Fruit fly (Drosophila melanogaster) whole organism, embryonic: Measurements from ENCODE around the gene Vps26.
A peak's percentile ranks its signal among the peaks of the same experiment; 100 is the strongest.

Experiments
- Atf6 ChIP-seq: fragments of 200-800 bp; sonication (Bioruptor generic); IDR thresholded peaks from 2 replicates; pipeline ENCODE4 v1.3.6; 2022; ENCODE audit warnings: missing biosample characterization, missing genetic modification characterization
- B-H2 ChIP-seq: fragments of 200-800 bp; sonication (Bioruptor generic); optimal IDR thresholded peaks from 2 replicates; lab custom pipeline; 2018; ENCODE audit warnings: missing biosample characterization, mild to moderate bottlenecking, missing genetic modification characterization
- BEAF-32 ChIP-seq: fragments of 200-800 bp; sonication (Bioruptor generic); optimal IDR thresholded peaks from 3 replicates; lab custom pipeline; 2017; ENCODE audit warnings: missing biosample characterization, missing genetic modification characterization, mild to moderate bottlenecking, moderate library complexity, missing genetic modification reagents
- CG10147 ChIP-seq: fragments of 200-800 bp; sonication (Bioruptor generic); optimal IDR thresholded peaks from 2 replicates; lab custom pipeline; 2019; ENCODE audit warnings: missing biosample characterization, mild to moderate bottlenecking, missing genetic modification characterization, moderate library complexity
- CG10209 ChIP-seq: fragments of 200-800 bp; sonication (Bioruptor generic); optimal IDR thresholded peaks from 3 replicates; lab custom pipeline; 2017; ENCODE audit warnings: missing biosample characterization, mild to moderate bottlenecking, missing genetic modification characterization, missing genetic modification reagents
- CG10565 ChIP-seq: fragments of 200-800 bp; sonication (Bioruptor generic); optimal IDR thresholded peaks from 3 replicates; lab custom pipeline; 2016; ENCODE audit warnings: missing biosample characterization, mild to moderate bottlenecking, missing genetic modification characterization
- CG11093 ChIP-seq: fragments of 200-800 bp; sonication (Bioruptor generic); IDR thresholded peaks from 3 replicates; pipeline ENCODE4 v1.3.6; 2022; ENCODE audit warnings: missing biosample characterization, missing genetic modification characterization
- CG12942 ChIP-seq: fragments of 200-800 bp; sonication (Bioruptor generic); optimal IDR thresholded peaks from 3 replicates; lab custom pipeline; 2016; ENCODE audit warnings: missing biosample characterization, missing genetic modification characterization
- CG16863 ChIP-seq: fragments of 200-800 bp; sonication (Bioruptor generic); optimal IDR thresholded peaks from 3 replicates; lab custom pipeline; 2016; ENCODE audit warnings: missing biosample characterization, missing genetic modification characterization
- CG17328 ChIP-seq: fragments of 200-800 bp; sonication (Bioruptor generic); IDR thresholded peaks from 2 replicates; pipeline ENCODE4 v1.3.6; 2022; ENCODE audit warnings: missing biosample characterization, missing genetic modification characterization
- CG17359 ChIP-seq: fragments of 200-800 bp; sonication (Bioruptor generic); optimal IDR thresholded peaks from 3 replicates; lab custom pipeline; 2018; ENCODE audit warnings: missing biosample characterization, mild to moderate bottlenecking, missing genetic modification characterization, moderate library complexity
- CG30020 ChIP-seq: fragments of 200-800 bp; optimal IDR thresholded peaks from 2 replicates; lab custom pipeline; 2019; ENCODE audit warnings: missing biosample characterization, mild to moderate bottlenecking, missing genetic modification characterization, moderate library complexity
- CG31441 ChIP-seq: fragments of 200-800 bp; sonication (Bioruptor generic); IDR thresholded peaks from 2 replicates; pipeline ENCODE4 v1.3.6; 2022; ENCODE audit warnings: missing biosample characterization, missing genetic modification characterization
- CG4282 ChIP-seq: fragments of 200-800 bp; sonication (Bioruptor generic); optimal IDR thresholded peaks from 2 replicates; lab custom pipeline; 2016; ENCODE audit warnings: missing biosample characterization, missing genetic modification characterization
- CG4617 ChIP-seq: fragments of 200-800 bp; sonication (Bioruptor generic); optimal IDR thresholded peaks from 3 replicates; lab custom pipeline; 2016; ENCODE audit warnings: missing biosample characterization, missing genetic modification characterization, borderline replicate concordance
- CG5180 ChIP-seq: fragments of 200-800 bp; sonication (Bioruptor generic); optimal IDR thresholded peaks from 3 replicates; lab custom pipeline; 2017; ENCODE audit warnings: missing biosample characterization, missing genetic modification characterization, mild to moderate bottlenecking, moderate library complexity, missing genetic modification reagents
- CG5953 ChIP-seq: fragments of 200-800 bp; sonication (Bioruptor generic); IDR thresholded peaks from 2 replicates; pipeline ENCODE4 v1.3.6; 2022; ENCODE audit warnings: missing biosample characterization, missing genetic modification characterization
- CG6654 ChIP-seq: fragments of 200-800 bp; sonication (Bioruptor generic); optimal IDR thresholded peaks from 2 replicates; lab custom pipeline; 2017; ENCODE audit warnings: missing biosample characterization, mild to moderate bottlenecking, missing genetic modification characterization
- CG6791 ChIP-seq: fragments of 200-800 bp; sonication (Bioruptor generic); IDR thresholded peaks from 3 replicates; pipeline ENCODE4 v1.3.6; 2022; ENCODE audit warnings: missing biosample characterization, missing genetic modification characterization; ENCODE audit not compliant: partially characterized antibody
- Deaf1 ChIP-seq: fragments of 200-800 bp; optimal IDR thresholded peaks from 3 replicates; lab custom pipeline; 2019; ENCODE audit warnings: missing biosample characterization, mild to moderate bottlenecking, missing genetic modification characterization, moderate library complexity
- Ets97D ChIP-seq: fragments of 200-800 bp; sonication (Bioruptor generic); optimal IDR thresholded peaks from 3 replicates; lab custom pipeline; 2016; ENCODE audit warnings: missing biosample characterization, missing genetic modification characterization
- HLH3B ChIP-seq: fragments of 200-800 bp; sonication (Bioruptor generic); IDR thresholded peaks from 2 replicates; pipeline ENCODE4 v1.3.6; 2022; ENCODE audit warnings: missing biosample characterization, missing genetic modification characterization
- HLH4C ChIP-seq: fragments of 200-800 bp; sonication (Bioruptor generic); IDR thresholded peaks from 3 replicates; pipeline ENCODE4 v1.3.6; 2022; ENCODE audit warnings: missing biosample characterization, missing genetic modification characterization; ENCODE audit not compliant: partially characterized antibody
- Hmx ChIP-seq: fragments of 200-800 bp; sonication (Bioruptor generic); optimal IDR thresholded peaks from 2 replicates; lab custom pipeline; 2016; ENCODE audit warnings: missing biosample characterization, missing genetic modification characterization
- Jarid2 ChIP-seq: fragments of 200-800 bp; sonication (Bioruptor generic); optimal IDR thresholded peaks from 3 replicates; lab custom pipeline; 2017; ENCODE audit warnings: mild to moderate bottlenecking, missing biosample characterization, missing genetic modification reagents, missing genetic modification characterization
- Neu2 ChIP-seq: fragments of 200-800 bp; sonication (Bioruptor generic); optimal IDR thresholded peaks from 3 replicates; lab custom pipeline; 2016; ENCODE audit warnings: missing biosample characterization, missing genetic modification characterization, borderline replicate concordance
- Oaz ChIP-seq: fragments of 200-800 bp; sonication (Bioruptor generic); IDR thresholded peaks from 2 replicates; pipeline ENCODE4 v1.3.6; 2022; ENCODE audit warnings: missing biosample characterization, missing genetic modification characterization
- Opbp ChIP-seq: fragments of 200-800 bp; sonication (Bioruptor generic); IDR thresholded peaks from 3 replicates; pipeline ENCODE4 v1.3.6; 2022; ENCODE audit warnings: missing biosample characterization, missing genetic modification characterization; ENCODE audit not compliant: partially characterized antibody
- Usf ChIP-seq: fragments of 200-800 bp; sonication (Bioruptor generic); optimal IDR thresholded peaks from 2 replicates; lab custom pipeline; 2017; ENCODE audit warnings: missing genotype, missing biosample characterization, missing genetic modification characterization
- amos ChIP-seq: fragments of 200-800 bp; sonication (Bioruptor generic); IDR thresholded peaks from 2 replicates; pipeline ENCODE4 v1.3.6; 2022; ENCODE audit warnings: missing biosample characterization, missing genetic modification characterization; ENCODE audit not compliant: partially characterized antibody
- crp ChIP-seq, 2 experiments: fragments of 200-800 bp; sonication (Bioruptor generic); optimal IDR thresholded peaks; 2 replicates in 1 of 2; 3 replicates in 1 of 2; lab custom pipeline; 2017; ENCODE audit warnings: missing biosample characterization in 2 of 2, missing genetic modification characterization in 2 of 2, mild to moderate bottlenecking in 1 of 2, moderate library complexity in 1 of 2
- en ChIP-seq: fragments of 200-800 bp; sonication (Bioruptor generic); optimal IDR thresholded peaks from 2 replicates; lab custom pipeline; 2016; ENCODE audit warnings: missing biosample characterization, missing genetic modification characterization
- ewg ChIP-seq: fragments of 200-800 bp; sonication (Bioruptor generic); optimal IDR thresholded peaks from 3 replicates; lab custom pipeline; 2017; ENCODE audit warnings: mild to moderate bottlenecking, missing biosample characterization, missing genetic modification reagents, missing genetic modification characterization
- fd102C ChIP-seq: fragments of 200-800 bp; sonication (Bioruptor generic); optimal IDR thresholded peaks from 2 replicates; lab custom pipeline; 2018; ENCODE audit warnings: missing biosample characterization, mild to moderate bottlenecking, missing genetic modification characterization, moderate library complexity
- fu2 ChIP-seq: fragments of 200-800 bp; sonication (Bioruptor generic); optimal IDR thresholded peaks from 2 replicates; lab custom pipeline; 2016; ENCODE audit warnings: missing biosample characterization, missing genetic modification characterization
- gcm2 ChIP-seq: fragments of 200-800 bp; sonication (Bioruptor generic); optimal IDR thresholded peaks from 2 replicates; lab custom pipeline; 2016; ENCODE audit warnings: missing biosample characterization, missing genetic modification characterization
- gfzf ChIP-seq: fragments of 200-800 bp; sonication (Bioruptor generic); optimal IDR thresholded peaks from 2 replicates; lab custom pipeline; 2016; ENCODE audit warnings: missing biosample characterization, mild to moderate bottlenecking, missing genetic modification characterization, moderate library complexity
- ham ChIP-seq: fragments of 200-800 bp; sonication (Bioruptor generic); IDR thresholded peaks from 2 replicates; pipeline ENCODE4 v1.3.6; 2022; ENCODE audit warnings: missing biosample characterization, missing genetic modification characterization
- inv ChIP-seq: fragments of 200-800 bp; sonication (Bioruptor generic); IDR thresholded peaks from 2 replicates; pipeline ENCODE4 v1.3.6; 2022; ENCODE audit warnings: missing biosample characterization, missing genetic modification characterization; ENCODE audit not compliant: partially characterized antibody
- jumu ChIP-seq: fragments of 200-800 bp; sonication (Bioruptor generic); optimal IDR thresholded peaks from 3 replicates; lab custom pipeline; 2016; ENCODE audit warnings: missing biosample characterization, missing genetic modification characterization
- maf-S ChIP-seq: fragments of 200-800 bp; sonication (Bioruptor generic); optimal IDR thresholded peaks from 2 replicates; lab custom pipeline; 2016; ENCODE audit warnings: missing biosample characterization, missing genetic modification characterization
- mirr ChIP-seq: fragments of 200-800 bp; sonication (Bioruptor generic); optimal IDR thresholded peaks from 3 replicates; lab custom pipeline; 2018; ENCODE audit warnings: missing biosample characterization, mild to moderate bottlenecking, missing genetic modification characterization
- pnt ChIP-seq: fragments of 200-800 bp; sonication (Bioruptor generic); optimal IDR thresholded peaks from 3 replicates; lab custom pipeline; 2016; ENCODE audit warnings: missing biosample characterization, missing genetic modification characterization
- sens-2 ChIP-seq: fragments of 200-800 bp; sonication (Bioruptor generic); IDR thresholded peaks from 2 replicates; pipeline ENCODE4 v1.3.6; 2022; ENCODE audit warnings: missing biosample characterization, missing genetic modification characterization
- shn ChIP-seq: fragments of 200-800 bp; sonication (Bioruptor generic); optimal IDR thresholded peaks from 3 replicates; lab custom pipeline; 2016; ENCODE audit warnings: missing biosample characterization, missing genetic modification characterization
- sob ChIP-seq: fragments of 200-800 bp; sonication (Bioruptor generic); IDR thresholded peaks from 2 replicates; pipeline ENCODE4 v1.3.6; 2022; ENCODE audit warnings: missing biosample characterization, missing genetic modification characterization
- sug ChIP-seq: fragments of 200-800 bp; optimal IDR thresholded peaks from 2 replicates; lab custom pipeline; 2019; ENCODE audit warnings: missing biosample characterization, mild to moderate bottlenecking, missing genetic modification characterization, moderate library complexity
- twi ChIP-seq: fragments of 200-800 bp; optimal IDR thresholded peaks from 2 replicates; lab custom pipeline; 2019; ENCODE audit warnings: missing biosample characterization, mild to moderate bottlenecking, missing genetic modification characterization, moderate library complexity
- unpg ChIP-seq: fragments of 200-800 bp; sonication (Bioruptor generic); optimal IDR thresholded peaks from 3 replicates; lab custom pipeline; 2018; ENCODE audit warnings: missing biosample characterization, mild to moderate bottlenecking, missing genetic modification characterization, moderate library complexity
- vnd ChIP-seq: fragments of 200-800 bp; sonication (Bioruptor generic); IDR thresholded peaks from 3 replicates; pipeline ENCODE4 v1.3.6; 2022; ENCODE audit warnings: missing biosample characterization, missing genetic modification characterization; ENCODE audit not compliant: partially characterized antibody

Gene Vps26

dm6 chrX:1849914-1850313 lies 23.7 kb upstream of the Vps26 start (continued):
- TF ChIP-seq inv, result no peak
- TF ChIP-seq maf-S (GFP tag; lab: Kevin White, UChicago), result peak; percentile 68
- peak; percentile 57 for TF ChIP-seq fu2
- peak; percentile 57 for TF ChIP-seq Jarid2
- TF ChIP-seq sug, result peak; percentile 94
- peak; percentile 89 for TF ChIP-seq CG10147 (GFP tag; lab: Kevin White, UChicago)
- peak; percentile 53 for TF ChIP-seq shn (GFP tag; lab: Kevin White, UChicago)
- TF ChIP-seq crp (GFP tag; optimal IDR thresholded peaks at IDR 0.05; lab: Kevin White, UChicago), result peak in 1 of 2 experiments; percentile 20
- peak; percentile 82 for TF ChIP-seq mirr
- TF ChIP-seq vnd (GFP tag; lab: Robert Waterston, UW), result no peak
- peak; percentile 56 for TF ChIP-seq jumu
- peak; percentile 85 for TF ChIP-seq CG10209
- no peak for TF ChIP-seq CG6791
- peak; percentile 58 for TF ChIP-seq sens-2 (GFP tag; lab: Robert Waterston, UW)
- peak; percentile 42; the same call in 1 of the 2 replicates for TF ChIP-seq ham (GFP tag; lab: Robert Waterston, UW)
- peak; percentile 80 for TF ChIP-seq CG31441 (GFP tag; lab: Robert Waterston, UW)
- TF ChIP-seq CG30020 (tag; lab: Kevin White, UChicago), result peak; percentile 20
- peak; percentile 45 for TF ChIP-seq CG6654 (GFP tag; lab: Kevin White, UChicago)
- TF ChIP-seq Hmx (GFP tag; lab: Kevin White, UChicago), result peak; percentile 64
- TF ChIP-seq Usf (GFP tag; lab: Kevin White, UChicago), result peak; percentile 64
- TF ChIP-seq gcm2 (GFP tag; lab: Kevin White, UChicago), result peak; percentile 44
- TF ChIP-seq B-H2 (GFP tag; lab: Kevin White, UChicago), result peak; percentile 88
- no peak for TF ChIP-seq CG5953 (GFP tag; lab: Robert Waterston, UW)
- peak; percentile 58 for TF ChIP-seq ewg (GFP tag; lab: Kevin White, UChicago)
- peak; percentile 59 for TF ChIP-seq CG17328 (GFP tag; lab: Robert Waterston, UW)
- peak; percentile 74 for TF ChIP-seq Deaf1 (tag; lab: Kevin White, UChicago)
- peak; percentile 91 for TF ChIP-seq unpg (GFP tag; lab: Kevin White, UChicago)
- TF ChIP-seq CG17359, result peak; percentile 87
- TF ChIP-seq Oaz (GFP tag; lab: Robert Waterston, UW), result peak; percentile 56
- TF ChIP-seq CG4617 (GFP tag; lab: Kevin White, UChicago), result peak; percentile 17
- peak; percentile 67 for TF ChIP-seq CG5180 (GFP tag; lab: Kevin White, UChicago)
- peak; percentile 93 for TF ChIP-seq Atf6 (GFP tag; lab: Robert Waterston, UW)
- no peak for TF ChIP-seq HLH4C (GFP tag; lab: Robert Waterston, UW)
- no peak for TF ChIP-seq fd102C (GFP tag; lab: Kevin White, UChicago)
- TF ChIP-seq CG16863 (GFP tag; lab: Kevin White, UChicago), result peak; percentile 62
- TF ChIP-seq CG4282, result peak; percentile 11
- no peak for TF ChIP-seq Opbp (GFP tag; lab: Robert Waterston, UW)
- peak; percentile 86 for TF ChIP-seq sob (GFP tag; lab: Robert Waterston, UW)
- TF ChIP-seq CG11093, result no peak
- TF ChIP-seq HLH3B (GFP tag; lab: Robert Waterston, UW), result peak; percentile 71
- no peak for TF ChIP-seq Neu2 (GFP tag; lab: Kevin White, UChicago)
- peak; percentile 52 for TF ChIP-seq pnt
- TF ChIP-seq amos (GFP tag; lab: Robert Waterston, UW), result no peak
- no peak for TF ChIP-seq gfzf
- peak; percentile 35 for TF ChIP-seq Ets97D
- peak; percentile 71 for TF ChIP-seq twi (tag; lab: Kevin White, UChicago)
- TF ChIP-seq BEAF-32 (GFP tag; lab: Kevin White, UChicago), result no peak
- peak; percentile 63 for TF ChIP-seq CG12942 (GFP tag; lab: Kevin White, UChicago)
- TF ChIP-seq CG10565, result peak; percentile 26
- peak; percentile 48 for TF ChIP-seq en (GFP tag; lab: Kevin White, UChicago)
